Fruit fly (Drosophila melanogaster) whole organism, pupa: ENCODE data around the gene CanA-14F.

Source experiments
- CG15710 ChIP-seq: fragments of 200-800 bp; sonication (Bioruptor generic); optimal IDR thresholded peaks from 2 replicates; lab custom pipeline; 2018; ENCODE audit warnings: missing biosample characterization, mild to moderate bottlenecking, missing genetic modification characterization, moderate library complexity
- gl ChIP-seq: fragments of 200-800 bp; sonication (Bioruptor generic); optimal IDR thresholded peaks from 2 replicates; lab custom pipeline; 2018; ENCODE audit warnings: missing biosample characterization, mild to moderate bottlenecking, missing genetic modification characterization

DNA sequence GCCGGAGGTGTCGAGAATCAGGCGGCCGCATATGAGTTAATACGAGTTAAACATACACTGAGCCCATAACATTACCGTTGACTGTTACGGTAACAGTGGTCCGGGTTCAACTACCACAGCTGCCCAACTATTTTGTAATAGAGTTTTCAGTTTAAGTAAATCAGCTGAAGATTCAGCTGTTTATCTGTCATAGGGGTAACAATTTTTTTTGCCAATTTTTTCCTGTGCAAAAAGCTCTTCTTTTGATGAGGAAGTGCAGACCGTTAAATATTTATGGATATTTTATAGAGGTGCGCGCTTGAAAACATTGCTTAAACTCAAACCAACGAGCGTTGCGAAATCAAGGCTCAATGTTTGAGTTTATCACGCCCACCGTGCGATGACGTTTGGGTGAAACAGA, 5.3 kb downstream of the CanA-14F start:
- TF ChIP-seq gl (tag; lab: Kevin White, UChicago) (no peak), CG15710 (tag; lab: Kevin White, UChicago) (no peak)
